Fruit fly (Drosophila melanogaster) whole organism, wandering third instar larva: Measurements from ENCODE around the gene sol.

ENCODE experiments used
- Abd-B ChIP-seq: fragments of >200 bp; optimal IDR thresholded peaks from 2 replicates; lab custom pipeline; 2017; ENCODE audit warnings: missing biosample characterization, missing genetic modification characterization
- CG32264 ChIP-seq: fragments of 200-800 bp; sonication (Bioruptor generic); optimal IDR thresholded peaks from 2 replicates; lab custom pipeline; 2016; ENCODE audit warnings: missing biosample characterization, missing genetic modification characterization
- CG9705 ChIP-seq: fragments of 200-800 bp; sonication (Bioruptor generic); optimal IDR thresholded peaks from 2 replicates; lab custom pipeline; 2018; ENCODE audit warnings: missing biosample characterization, mild to moderate bottlenecking, missing genetic modification characterization
- CrebA ChIP-seq: fragments of 200-800 bp; sonication (Bioruptor generic); optimal IDR thresholded peaks from 2 replicates; lab custom pipeline; 2016; ENCODE audit warnings: missing biosample characterization, mild to moderate bottlenecking, missing genetic modification characterization, borderline replicate concordance
- Dfd ChIP-seq: fragments of >200 bp; optimal IDR thresholded peaks from 2 replicates; lab custom pipeline; 2017; ENCODE audit warnings: missing biosample characterization, missing genetic modification characterization
- Dif ChIP-seq: fragments of 200-275, 200-300 bp; sonication (Bioruptor generic); optimal IDR thresholded peaks from 2 replicates; lab custom pipeline; 2018; ENCODE audit warnings: missing biosample characterization, missing genetic modification characterization; ENCODE audit not compliant: partially characterized antibody
- GATAd ChIP-seq: sonication (Bioruptor generic); optimal IDR thresholded peaks from 2 replicates; lab custom pipeline; 2016; ENCODE audit warnings: missing biosample characterization, missing genetic modification characterization
- HLH106 ChIP-seq: fragments of 200-800 bp; optimal IDR thresholded peaks from 3 replicates; lab custom pipeline; 2019; ENCODE audit warnings: missing biosample characterization, mild to moderate bottlenecking, missing genetic modification characterization, moderate library complexity
- Hnf4 ChIP-seq: fragments of 200-800 bp; sonication (Bioruptor generic); optimal IDR thresholded peaks from 2 replicates; lab custom pipeline; 2016; ENCODE audit warnings: missing biosample characterization, mild to moderate bottlenecking, missing genetic modification characterization
- Hr78 ChIP-seq: fragments of >200 bp; optimal IDR thresholded peaks from 2 replicates; lab custom pipeline; 2017; ENCODE audit warnings: missing biosample characterization, missing genetic modification characterization
- Hr83 ChIP-seq: fragments of 200-300 bp; sonication (Bioruptor generic); optimal IDR thresholded peaks from 2 replicates; lab custom pipeline; 2016; ENCODE audit warnings: missing biosample characterization, mild to moderate bottlenecking, missing genetic modification characterization, moderate library complexity; ENCODE audit not compliant: poor library complexity, severe bottlenecking
- Jra ChIP-seq: sonication (Bioruptor generic); optimal IDR thresholded peaks from 2 replicates; lab custom pipeline; 2016; ENCODE audit warnings: missing biosample characterization, missing genetic modification characterization
- Mio ChIP-seq: sonication (Bioruptor generic); optimal IDR thresholded peaks from 2 replicates; lab custom pipeline; 2016; ENCODE audit warnings: missing biosample characterization, missing genetic modification characterization
- Myc ChIP-seq: fragments of >200 bp; optimal IDR thresholded peaks from 2 replicates; lab custom pipeline; 2017
- N ChIP-seq: fragments of >200 bp; optimal IDR thresholded peaks from 2 replicates; lab custom pipeline; 2018; ENCODE audit warnings: missing biosample characterization, missing external identifiers, missing genetic modification characterization
- OdsH ChIP-seq: fragments of 200-800 bp; sonication (Bioruptor generic); optimal IDR thresholded peaks from 2 replicates; lab custom pipeline; 2016; ENCODE audit warnings: missing biosample characterization, mild to moderate bottlenecking, missing genetic modification characterization
- Rel ChIP-seq, 2 experiments: fragments of 200-800 bp; sonication (Bioruptor generic) in 1 of 2; optimal IDR thresholded peaks; 2 replicates in 1 of 2; 3 replicates in 1 of 2; lab custom pipeline; 2016 to 2019; ENCODE audit warnings: mild to moderate bottlenecking in 2 of 2, missing biosample characterization in 2 of 2, missing genetic modification characterization in 2 of 2, moderate library complexity in 1 of 2
- Sp1 ChIP-seq: fragments of 200-800 bp; sonication (Bioruptor generic); optimal IDR thresholded peaks from 3 replicates; lab custom pipeline; 2019; ENCODE audit warnings: missing biosample characterization, mild to moderate bottlenecking, missing genetic modification characterization, moderate library complexity
- Vsx2 ChIP-seq: fragments of 200-300, 225-300 bp; sonication (Bioruptor generic); optimal IDR thresholded peaks from 2 replicates; lab custom pipeline; 2018; ENCODE audit warnings: missing biosample characterization, missing genetic modification characterization; ENCODE audit not compliant: partially characterized antibody
- br ChIP-seq: fragments of 200-800 bp; sonication (Bioruptor generic); optimal IDR thresholded peaks from 2 replicates; lab custom pipeline; 2016; ENCODE audit warnings: missing biosample characterization, missing genetic modification characterization
- brk ChIP-seq: fragments of 200-800 bp; sonication (Bioruptor generic); optimal IDR thresholded peaks from 2 replicates; lab custom pipeline; 2016; ENCODE audit warnings: missing biosample characterization, mild to moderate bottlenecking, missing genetic modification characterization
- dl ChIP-seq, 2 experiments: fragments of 175-275, 200-275 bp in 1 of 2; fragments of 200-275 bp in 1 of 2; sonication (Bioruptor generic); optimal IDR thresholded peaks; lab custom pipeline; 2018; ENCODE audit warnings: mild to moderate bottlenecking in 2 of 2, missing biosample characterization in 2 of 2, missing genetic modification characterization in 2 of 2, moderate library complexity in 2 of 2; ENCODE audit not compliant: partially characterized antibody in 2 of 2, insufficient read depth in 1 of 2
- dmrt93B ChIP-seq: fragments of 200-800 bp; sonication (Bioruptor generic); optimal IDR thresholded peaks from 2 replicates; lab custom pipeline; 2018; ENCODE audit warnings: missing biosample characterization, mild to moderate bottlenecking, missing genetic modification characterization
- dsf ChIP-seq: sonication (Bioruptor generic); optimal IDR thresholded peaks from 2 replicates; lab custom pipeline; 2016; ENCODE audit warnings: missing biosample characterization, missing genetic modification characterization, borderline replicate concordance
- ey ChIP-seq: fragments of 200-800 bp; sonication (Bioruptor generic); optimal IDR thresholded peaks from 2 replicates; lab custom pipeline; 2016; ENCODE audit warnings: missing biosample characterization, missing genetic modification characterization
- foxo ChIP-seq, 2 experiments: fragments of 200-800 bp; sonication (Bioruptor generic); optimal IDR thresholded peaks; 2 replicates in 1 of 2; 3 replicates in 1 of 2; lab custom pipeline; 2016 to 2017; ENCODE audit warnings: missing biosample characterization in 2 of 2, missing genetic modification characterization in 2 of 2
- fru ChIP-seq: fragments of 200-800 bp; sonication (Bioruptor generic); optimal IDR thresholded peaks from 3 replicates; lab custom pipeline; 2016; ENCODE audit warnings: missing biosample characterization, mild to moderate bottlenecking, missing genetic modification characterization
- h ChIP-seq: fragments of 200-800 bp; sonication (Bioruptor generic); optimal IDR thresholded peaks from 3 replicates; lab custom pipeline; 2016; ENCODE audit warnings: missing biosample characterization, mild to moderate bottlenecking, missing genetic modification characterization
- jim ChIP-seq: fragments of 175-275, 200-325 bp; sonication (Bioruptor generic); optimal IDR thresholded peaks from 2 replicates; lab custom pipeline; 2016; ENCODE audit warnings: missing biosample characterization, mild to moderate bottlenecking, missing genetic modification characterization
- lola ChIP-seq: fragments of >200 bp; optimal IDR thresholded peaks from 2 replicates; lab custom pipeline; 2017; ENCODE audit warnings: missing biosample characterization, missing genetic modification characterization
- pan ChIP-seq: fragments of >200 bp; optimal IDR thresholded peaks from 2 replicates; lab custom pipeline; 2017
- psq ChIP-seq: fragments of 200-800 bp; sonication (Bioruptor generic); optimal IDR thresholded peaks from 3 replicates; lab custom pipeline; 2017; ENCODE audit warnings: missing biosample characterization, mild to moderate bottlenecking, missing genetic modification characterization, moderate library complexity
- rgr ChIP-seq: fragments of 200-800 bp; sonication (Bioruptor generic); optimal IDR thresholded peaks from 3 replicates; lab custom pipeline; 2016; ENCODE audit warnings: missing biosample characterization, mild to moderate bottlenecking, missing genetic modification characterization
- sage ChIP-seq: fragments of 200-800 bp; sonication (Bioruptor generic); optimal IDR thresholded peaks from 2 replicates; lab custom pipeline; 2016; ENCODE audit warnings: missing biosample characterization, mild to moderate bottlenecking, missing genetic modification characterization
- sv ChIP-seq: fragments of 200-800 bp; sonication (Bioruptor generic); optimal IDR thresholded peaks from 3 replicates; lab custom pipeline; 2016; ENCODE audit warnings: missing biosample characterization, missing genetic modification characterization
- tai ChIP-seq: sonication (Bioruptor generic); optimal IDR thresholded peaks from 2 replicates; lab custom pipeline; 2016; ENCODE audit warnings: missing biosample characterization, missing genetic modification characterization
- usp ChIP-seq: fragments of >200 bp; optimal IDR thresholded peaks from 2 replicates; lab custom pipeline; 2017; ENCODE audit warnings: missing biosample characterization, missing genetic modification characterization
- woc ChIP-seq: sonication (Bioruptor generic); optimal IDR thresholded peaks from 2 replicates; lab custom pipeline; 2016; ENCODE audit warnings: missing biosample characterization, mild to moderate bottlenecking, missing genetic modification characterization

The sol gene

dm6 chrX:21353541-21353940, 3.5 kb downstream of the sol start:
- TF ChIP-seq brk (GFP tag; lab: Kevin White, UChicago): no peak
- TF ChIP-seq jim: no peak
- no peak for TF ChIP-seq Vsx2 (GFP tag; lab: Kevin White, UChicago)
- TF ChIP-seq rgr (GFP tag; lab: Kevin White, UChicago): peak; percentile 48
- TF ChIP-seq h (GFP tag; lab: Kevin White, UChicago): peak; percentile 82
- no peak for TF ChIP-seq usp

- TF ChIP-seq Myc (peak; percentile 31), Sp1 (peak; percentile 27), tai (no peak), Rel (GFP tag; optimal IDR thresholded peaks at IDR 0.05; lab: Kevin White, UChicago) (no peak), Rel (tag; optimal IDR thresholded peaks at IDR 0.05; lab: Kevin White, UChicago) (peak; percentile 25), foxo (GFP tag; optimal IDR thresholded peaks at IDR 0.05; lab: Kevin White, UChicago) (no peak)
Observed at dm6 chrX:21357810-21358671, 8.0 kb downstream of the sol start, which contains the start of gene Septin1. Gene Septin1, plus strand, starts transcription at chrX:21358286.

- no peak for TF ChIP-seq usp
- no peak for TF ChIP-seq br
- no peak for TF ChIP-seq OdsH
- no peak for TF ChIP-seq Dif (GFP tag; lab: Kevin White, UChicago)
- no peak for TF ChIP-seq N (GFP tag; lab: Kevin White, UChicago)
- no peak for TF ChIP-seq Mio (GFP tag; lab: Kevin White, UChicago)
- TF ChIP-seq HLH106 (tag; lab: Kevin White, UChicago): peak; percentile 2
- no peak for TF ChIP-seq Jra
- no peak for TF ChIP-seq Rel (GFP tag; optimal IDR thresholded peaks at IDR 0.05; lab: Kevin White, UChicago)
- no peak for TF ChIP-seq Rel (tag; optimal IDR thresholded peaks at IDR 0.05; lab: Kevin White, UChicago)
- TF ChIP-seq dl (GFP tag; optimal IDR thresholded peaks at IDR 0.05; lab: Kevin White, UChicago; ENCODE audit: insufficient read depth in 1 of 2, partially characterized antibody in 2 of 2): no peak
- no peak for TF ChIP-seq CG32264 (GFP tag; lab: Kevin White, UChicago)
- no peak for TF ChIP-seq Abd-B (GFP tag; lab: Kevin White, UChicago)
- TF ChIP-seq foxo (GFP tag; optimal IDR thresholded peaks at IDR 0.05; lab: Kevin White, UChicago): peak in 1 of 2 experiments; percentile 33
- TF ChIP-seq h (GFP tag; lab: Kevin White, UChicago): peak; percentile 4
- no peak for TF ChIP-seq Hr83 (GFP tag; lab: Kevin White, UChicago)
- TF ChIP-seq jim: no peak
- TF ChIP-seq GATAd (GFP tag; lab: Kevin White, UChicago): no peak
- TF ChIP-seq psq (GFP tag; lab: Kevin White, UChicago): no peak
- TF ChIP-seq Vsx2 (GFP tag; lab: Kevin White, UChicago): no peak
- TF ChIP-seq Dfd (GFP tag; lab: Kevin White, UChicago): no peak
- TF ChIP-seq tai: no peak
- no peak for TF ChIP-seq ey (GFP tag; lab: Kevin White, UChicago)
- no peak for TF ChIP-seq Hr78
- TF ChIP-seq Hnf4 (GFP tag; lab: Kevin White, UChicago): no peak
- no peak for TF ChIP-seq CG9705 (GFP tag; lab: Kevin White, UChicago)
- TF ChIP-seq woc (GFP tag; lab: Kevin White, UChicago): no peak
- no peak for TF ChIP-seq dmrt93B (GFP tag; lab: Kevin White, UChicago)
- TF ChIP-seq brk (GFP tag; lab: Kevin White, UChicago): no peak
- TF ChIP-seq sage (GFP tag; lab: Kevin White, UChicago): no peak
- TF ChIP-seq Sp1: peak; percentile 12
- no peak for TF ChIP-seq CrebA
- TF ChIP-seq Myc: peak; percentile 34
- TF ChIP-seq dsf: no peak
- peak; percentile 51 for TF ChIP-seq rgr (GFP tag; lab: Kevin White, UChicago)
- TF ChIP-seq sv (GFP tag; lab: Kevin White, UChicago): no peak
- TF ChIP-seq lola (GFP tag; lab: Kevin White, UChicago): no peak
- no peak for TF ChIP-seq fru (GFP tag; lab: Kevin White, UChicago)
- no peak for TF ChIP-seq pan (lab: Kevin White, UChicago)
Observed at dm6 chrX:21362878-21363277, 12.8 kb downstream of the sol start, which contains the start of the genes bbx and waw. Gene bbx, plus strand, starts transcription at chrX:21363028. Gene waw, plus strand, starts transcription at chrX:21363028.
